Worm (Caenorhabditis elegans) whole organism, L3 larva: ENCODE measurements around the gene F15H10.8.

Source experiments
- egl-5 ChIP-seq: fragments of 150-350 bp; optimal IDR thresholded peaks from 2 replicates; lab custom pipeline; 2017; ENCODE audit warnings: missing biosample characterization, missing genetic modification reagents, missing genetic modification characterization, inconsistent platforms
- nhr-28 ChIP-seq: fragments of 150-350 bp; optimal IDR thresholded peaks from 2 replicates; lab custom pipeline; 2014; ENCODE audit warnings: missing biosample characterization, missing genetic modification characterization
- pha-4 ChIP-seq: fragments of 150-350 bp; optimal IDR thresholded peaks from 2 replicates; lab custom pipeline; 2014; ENCODE audit warnings: missing biosample characterization, missing genetic modification reagents, missing genetic modification characterization

ce11 chrV:10368256-10368655 lies 34.4 kb downstream of the F15H10.8 start, which contains the start of gene sri-20:
- TF ChIP-seq nhr-28 (tag; lab: Kevin White, UChicago) (no peak), pha-4 (tag; lab: Kevin White, UChicago) (no peak), egl-5 (tag; lab: Kevin White, UChicago) (no peak)
